Fruit fly (Drosophila melanogaster) whole organism, pupa: Measurements from ENCODE around the gene tap.

Source experiments
- CG15710 ChIP-seq: fragments of 200-800 bp; sonication (Bioruptor generic); optimal IDR thresholded peaks from 2 replicates; lab custom pipeline; 2018; ENCODE audit warnings: missing biosample characterization, mild to moderate bottlenecking, missing genetic modification characterization, moderate library complexity
- CG4496 ChIP-seq: fragments of 200-800 bp; sonication (Bioruptor generic); IDR thresholded peaks from 3 replicates; pipeline ENCODE4 v1.3.6; 2022; ENCODE audit warnings: missing biosample characterization, missing genetic modification characterization
- EcR ChIP-seq: fragments of 200-800 bp; sonication (Bioruptor generic); optimal IDR thresholded peaks from 3 replicates; lab custom pipeline; 2019; ENCODE audit warnings: missing biosample characterization, missing genetic modification characterization, mild to moderate bottlenecking, moderate library complexity, missing genetic modification reagents
- Snoo ChIP-seq: fragments of 200-800 bp; sonication (Bioruptor generic); optimal IDR thresholded peaks from 3 replicates; lab custom pipeline; 2017; ENCODE audit warnings: missing biosample characterization, mild to moderate bottlenecking, missing genetic modification characterization, inconsistent platforms
- gl ChIP-seq: fragments of 200-800 bp; sonication (Bioruptor generic); optimal IDR thresholded peaks from 2 replicates; lab custom pipeline; 2018; ENCODE audit warnings: missing biosample characterization, mild to moderate bottlenecking, missing genetic modification characterization
- rn ChIP-seq: fragments of 200-800 bp; sonication (Bioruptor generic); IDR thresholded peaks from 2 replicates; pipeline ENCODE4 v1.3.6; 2022; ENCODE audit warnings: missing biosample characterization, missing genetic modification characterization

DNA sequence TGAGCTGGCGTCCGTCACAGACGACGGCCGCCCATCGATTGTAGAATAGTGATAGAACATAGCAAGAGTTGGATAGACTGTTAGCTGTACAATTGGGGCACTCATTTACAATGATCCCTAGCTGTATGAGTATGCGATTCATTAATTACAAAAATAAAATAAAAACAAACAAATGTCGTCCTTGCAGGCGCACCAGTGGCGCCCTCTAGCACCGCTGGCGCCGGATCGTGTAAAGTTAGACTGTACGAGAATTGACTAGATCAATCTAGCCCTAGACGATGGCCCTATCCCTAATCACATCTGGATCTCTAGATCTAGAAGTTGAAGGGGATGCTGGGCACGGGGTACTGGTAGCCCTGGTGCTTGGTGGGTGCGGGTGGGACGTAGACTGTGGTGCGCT lies 24.2 kb downstream of the tap start:
- TF ChIP-seq gl (tag; lab: Kevin White, UChicago) (no peak), CG4496 (GFP tag; lab: Robert Waterston, UW) (no peak), EcR (GFP tag; lab: Kevin White, UChicago) (no peak), CG15710 (no peak), rn (no peak), Snoo (no peak)
